Worm (Caenorhabditis elegans) whole organism, mixed stage, embryonic: ENCODE measurements around the gene nas-8.

ENCODE experiments used
- blmp-1 ChIP-seq: fragments of 150-350 bp; optimal IDR thresholded peaks from 2 replicates; lab custom pipeline; 2014; ENCODE audit warnings: missing biosample characterization, missing genetic modification characterization
- ham-2 ChIP-seq: fragments of 200-800 bp; sonication (Bioruptor generic); optimal IDR thresholded peaks from 2 replicates; lab custom pipeline; 2018; ENCODE audit warnings: mild to moderate bottlenecking, missing genetic modification characterization, missing compliant biosample characterization
- lin-32 ChIP-seq: fragments of 200-800 bp; sonication (Bioruptor generic); optimal IDR thresholded peaks from 2 replicates; lab custom pipeline; 2018; ENCODE audit warnings: mild to moderate bottlenecking, missing genetic modification characterization, missing compliant biosample characterization
- lsy-2 ChIP-seq: fragments of 150-350 bp; optimal IDR thresholded peaks from 2 replicates; lab custom pipeline; 2014; ENCODE audit warnings: missing biosample characterization, missing genetic modification characterization
- mep-1 ChIP-seq: fragments of 150-350 bp; optimal IDR thresholded peaks from 2 replicates; lab custom pipeline; 2017; ENCODE audit warnings: missing biosample characterization, missing genetic modification reagents, missing genetic modification characterization, inconsistent platforms
- nhr-237 ChIP-seq: fragments of 150-350 bp; optimal IDR thresholded peaks from 2 replicates; lab custom pipeline; 2014; ENCODE audit warnings: missing biosample characterization, missing genetic modification characterization
- nhr-28 ChIP-seq: fragments of 150-350 bp; optimal IDR thresholded peaks from 2 replicates; lab custom pipeline; 2014; ENCODE audit warnings: missing biosample characterization, missing genetic modification characterization
- nhr-76 ChIP-seq: sonication (generic microtip); optimal IDR thresholded peaks from 2 replicates; lab custom pipeline; 2017; ENCODE audit warnings: missing biosample characterization, missing genetic modification characterization
- pha-4 ChIP-seq: fragments of 150-350 bp; optimal IDR thresholded peaks from 2 replicates; lab custom pipeline; 2018; ENCODE audit warnings: missing biosample characterization, missing genetic modification reagents, missing genetic modification characterization
- snpc-4 ChIP-seq: fragments of 150-350 bp; optimal IDR thresholded peaks from 2 replicates; lab custom pipeline; 2014; ENCODE audit warnings: missing biosample characterization, missing genetic modification characterization
- sptf-1 ChIP-seq: sonication (generic microtip); optimal IDR thresholded peaks from 2 replicates; lab custom pipeline; 2017; ENCODE audit warnings: mild to moderate bottlenecking, missing genetic modification characterization, moderate library complexity, missing compliant biosample characterization
- tbx-8 ChIP-seq: fragments of 200-800 bp; sonication (Bioruptor generic); optimal IDR thresholded peaks from 2 replicates; lab custom pipeline; 2018; ENCODE audit warnings: mild to moderate bottlenecking, missing genetic modification characterization, moderate library complexity, missing compliant biosample characterization
- unc-39 ChIP-seq: fragments of 150-350 bp; optimal IDR thresholded peaks from 2 replicates; lab custom pipeline; 2014; ENCODE audit warnings: missing biosample characterization, missing genetic modification characterization
- ztf-11 ChIP-seq: fragments of 150-350 bp; optimal IDR thresholded peaks from 2 replicates; lab custom pipeline; 2014; ENCODE audit warnings: missing biosample characterization, missing genetic modification characterization

DNA sequence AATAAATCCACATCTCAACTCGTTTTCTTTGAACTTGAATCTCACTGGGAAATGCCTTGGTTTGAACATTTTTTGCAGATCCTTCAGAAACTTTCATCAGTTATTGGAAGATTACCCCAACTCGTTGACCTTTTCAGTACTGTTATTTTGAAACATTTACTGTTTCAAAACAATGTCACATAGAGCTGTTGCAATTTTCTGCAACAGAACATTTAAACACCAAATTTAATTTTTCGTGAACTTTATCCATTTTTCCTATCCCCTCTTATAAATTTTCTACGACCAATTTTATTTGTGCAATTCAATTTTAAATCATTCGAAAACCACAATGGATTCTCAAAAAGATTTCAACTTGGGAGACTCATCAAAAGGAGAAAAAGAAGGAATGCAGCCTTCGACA is 6.8 kb upstream of the nas-8 start, which contains the start of gene ZC477.2:
- TF ChIP-seq tbx-8 (GFP tag; lab: Kevin White, UChicago) (no peak), unc-39 (tag; lab: Kevin White, UChicago) (no peak), nhr-28 (no peak), sptf-1 (no peak), lin-32 (GFP tag; lab: Kevin White, UChicago) (no peak), ztf-11 (tag; lab: Kevin White, UChicago) (no peak), nhr-76 (no peak), mep-1 (no peak), blmp-1 (tag; lab: Kevin White, UChicago) (no peak), snpc-4 (tag; lab: Kevin White, UChicago) (no peak), lsy-2 (no peak), nhr-237 (tag; lab: Kevin White, UChicago) (no peak), pha-4 (tag; lab: Kevin White, UChicago) (no peak), ham-2 (GFP tag; lab: Kevin White, UChicago) (no peak)
